Worm (Caenorhabditis elegans) whole organism, L4/young adult: Measurements from ENCODE around the gene lgc-49.

Experiments
- dao-5 ChIP-seq: sonication (generic microtip); optimal IDR thresholded peaks from 2 replicates; lab custom pipeline; 2016; ENCODE audit warnings: missing genotype, missing genetic modification characterization, moderate library complexity, missing compliant biosample characterization
- him-1 ChIP-seq: sonication (generic microtip); optimal IDR thresholded peaks from 2 replicates; lab custom pipeline; 2016; ENCODE audit warnings: missing genotype, missing genetic modification reagents, missing genetic modification characterization, missing compliant biosample characterization

DNA sequence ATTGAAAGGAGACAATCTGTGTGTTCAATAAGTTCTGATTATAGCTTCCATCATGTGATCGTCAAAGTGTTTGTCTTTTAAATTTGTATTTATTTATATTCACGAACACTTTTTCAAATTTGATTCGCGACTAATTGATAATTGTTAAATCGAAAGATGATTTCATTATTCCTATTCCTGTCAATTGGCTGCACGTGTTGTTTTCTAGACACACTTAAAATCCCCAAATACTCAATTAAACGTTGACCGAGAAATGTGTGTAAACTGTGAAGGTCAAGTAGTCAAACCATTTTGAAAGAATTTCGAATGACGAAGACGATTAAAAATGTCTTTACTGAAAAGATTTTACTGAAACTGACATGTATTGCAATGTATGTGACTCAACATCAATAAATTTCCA lies 10.1 kb upstream of the lgc-49 start:
- TF ChIP-seq dao-5 (tag; lab: Kevin White, UChicago) (no peak), him-1 (tag; lab: Kevin White, UChicago) (no peak)
